Fruit fly (Drosophila melanogaster) whole organism, embryonic: ENCODE data around the gene wge.
A peak's percentile ranks its signal among the peaks of the same experiment; 100 is the strongest.

ENCODE experiments used
- Aef1 ChIP-seq: fragments of 200-800 bp; sonication (Bioruptor generic); IDR thresholded peaks from 3 replicates; pipeline ENCODE4 v1.3.6; 2022; ENCODE audit warnings: missing biosample characterization, missing genetic modification characterization
- CG1024 ChIP-seq: fragments of 200-800 bp; sonication (Bioruptor generic); IDR thresholded peaks from 2 replicates; pipeline ENCODE4 v1.3.6; 2022; ENCODE audit warnings: missing biosample characterization, missing genetic modification characterization
- CG10979 ChIP-seq: fragments of 200-800 bp; sonication (Bioruptor generic); optimal IDR thresholded peaks from 2 replicates; lab custom pipeline; 2018; ENCODE audit warnings: missing biosample characterization, mild to moderate bottlenecking, missing genetic modification characterization, moderate library complexity
- CG14014 ChIP-seq: fragments of 200-800 bp; sonication (Bioruptor generic); IDR thresholded peaks from 2 replicates; pipeline ENCODE4 v1.3.6; 2022; ENCODE audit warnings: missing biosample characterization, missing genetic modification characterization
- CG14050 ChIP-seq: fragments of 200-800 bp; sonication (Bioruptor generic); IDR thresholded peaks from 3 replicates; pipeline ENCODE4 v1.3.6; 2022; ENCODE audit warnings: missing biosample characterization, missing genetic modification characterization
- CG14965 ChIP-seq: fragments of 200-800 bp; sonication (Bioruptor generic); optimal IDR thresholded peaks from 2 replicates; lab custom pipeline; 2016; ENCODE audit warnings: missing biosample characterization, missing genetic modification characterization, borderline replicate concordance
- CG15696 ChIP-seq: fragments of 200-800 bp; sonication (Bioruptor generic); optimal IDR thresholded peaks from 2 replicates; lab custom pipeline; 2019; ENCODE audit warnings: missing biosample characterization, mild to moderate bottlenecking, missing genetic modification characterization, moderate library complexity
- CG16863 ChIP-seq: fragments of 200-800 bp; sonication (Bioruptor generic); optimal IDR thresholded peaks from 3 replicates; lab custom pipeline; 2016; ENCODE audit warnings: missing biosample characterization, missing genetic modification characterization
- CG1792 ChIP-seq: fragments of 200-800 bp; sonication (Bioruptor generic); optimal IDR thresholded peaks from 2 replicates; lab custom pipeline; 2016; ENCODE audit warnings: missing biosample characterization, missing genetic modification characterization
- CG18262 ChIP-seq: fragments of 200-800 bp; optimal IDR thresholded peaks from 3 replicates; lab custom pipeline; 2019; ENCODE audit warnings: missing biosample characterization, mild to moderate bottlenecking, missing genetic modification characterization, moderate library complexity
- CG18619 ChIP-seq: fragments of 200-800 bp; sonication (Bioruptor generic); optimal IDR thresholded peaks from 3 replicates; lab custom pipeline; 2017; ENCODE audit warnings: missing biosample characterization, mild to moderate bottlenecking, missing genetic modification characterization
- CG31441 ChIP-seq: fragments of 200-800 bp; sonication (Bioruptor generic); IDR thresholded peaks from 2 replicates; pipeline ENCODE4 v1.3.6; 2022; ENCODE audit warnings: missing biosample characterization, missing genetic modification characterization
- CG3281 ChIP-seq: fragments of 200-800 bp; sonication (Bioruptor generic); optimal IDR thresholded peaks from 3 replicates; lab custom pipeline; 2017; ENCODE audit warnings: missing biosample characterization, mild to moderate bottlenecking, missing genetic modification characterization
- CG42726 ChIP-seq: fragments of 200-800 bp; sonication (Bioruptor generic); IDR thresholded peaks from 2 replicates; pipeline ENCODE4 v1.3.6; 2022; ENCODE audit warnings: missing biosample characterization, missing genetic modification characterization; ENCODE audit not compliant: partially characterized antibody
- CG4328 ChIP-seq: fragments of 200-800 bp; sonication (Bioruptor generic); optimal IDR thresholded peaks from 3 replicates; lab custom pipeline; 2017; ENCODE audit warnings: missing biosample characterization, missing genetic modification reagents, missing genetic modification characterization
- CG4424 ChIP-seq: fragments of 200-800 bp; sonication (Bioruptor generic); optimal IDR thresholded peaks from 3 replicates; lab custom pipeline; 2016; ENCODE audit warnings: missing biosample characterization, missing genetic modification characterization
- CG7839 ChIP-seq: fragments of 200-800 bp; sonication (Bioruptor generic); optimal IDR thresholded peaks from 3 replicates; lab custom pipeline; 2018; ENCODE audit warnings: missing biosample characterization, mild to moderate bottlenecking, missing genetic modification characterization, moderate library complexity
- CG7987 ChIP-seq: fragments of 200-800 bp; sonication (Bioruptor generic); optimal IDR thresholded peaks from 2 replicates; lab custom pipeline; 2018; ENCODE audit warnings: missing biosample characterization, mild to moderate bottlenecking, missing genetic modification characterization, moderate library complexity
- CG8478 ChIP-seq: fragments of >200 bp; optimal IDR thresholded peaks from 2 replicates; lab custom pipeline; 2018
- CG9797 ChIP-seq: fragments of 200-800 bp; sonication (Bioruptor generic); optimal IDR thresholded peaks from 3 replicates; lab custom pipeline; 2018; ENCODE audit warnings: missing biosample characterization, mild to moderate bottlenecking, missing genetic modification characterization
- D19B ChIP-seq: fragments of 200-800 bp; sonication (Bioruptor generic); optimal IDR thresholded peaks from 2 replicates; lab custom pipeline; 2017; ENCODE audit warnings: missing biosample characterization, mild to moderate bottlenecking, missing genetic modification characterization
- Dip2 ChIP-seq: fragments of 200-800 bp; sonication (Bioruptor generic); IDR thresholded peaks from 2 replicates; pipeline ENCODE4 v1.3.6; 2022; ENCODE audit warnings: missing biosample characterization, missing genetic modification characterization
- Dll ChIP-seq: fragments of 200-800 bp; sonication (Bioruptor generic); IDR thresholded peaks from 4 replicates; pipeline ENCODE4 v1.3.6; 2022; ENCODE audit warnings: missing biosample characterization, missing genetic modification characterization; ENCODE audit not compliant: partially characterized antibody
- Dref ChIP-seq: fragments of 200-800 bp; sonication (Bioruptor generic); IDR thresholded peaks from 2 replicates; pipeline ENCODE4 v1.3.6; 2022; ENCODE audit warnings: missing biosample characterization, missing genetic modification characterization
- E2f1 ChIP-seq: fragments of 200-800 bp; sonication (Bioruptor generic); IDR thresholded peaks from 2 replicates; pipeline ENCODE4 v1.3.6; 2022; ENCODE audit warnings: missing biosample characterization, missing genetic modification characterization
- Elba2 ChIP-seq: fragments of 200-800 bp; sonication (Bioruptor generic); optimal IDR thresholded peaks from 3 replicates; lab custom pipeline; 2016; ENCODE audit warnings: missing biosample characterization, missing genetic modification characterization
- Fer3 ChIP-seq: fragments of 200-800 bp; sonication (Bioruptor generic); optimal IDR thresholded peaks from 2 replicates; lab custom pipeline; 2018; ENCODE audit warnings: missing biosample characterization, mild to moderate bottlenecking, missing genetic modification characterization, moderate library complexity
- HmgZ ChIP-seq: fragments of 200-800 bp; sonication (Bioruptor generic); optimal IDR thresholded peaks from 2 replicates; lab custom pipeline; 2018; ENCODE audit warnings: missing biosample characterization, mild to moderate bottlenecking, missing genetic modification characterization
- Hmx ChIP-seq: fragments of 200-800 bp; sonication (Bioruptor generic); optimal IDR thresholded peaks from 2 replicates; lab custom pipeline; 2016; ENCODE audit warnings: missing biosample characterization, missing genetic modification characterization
- Hr3 ChIP-seq: fragments of 200-800 bp; sonication (Bioruptor generic); optimal IDR thresholded peaks from 3 replicates; lab custom pipeline; 2016; ENCODE audit warnings: missing biosample characterization, missing genetic modification characterization
- Hr78 ChIP-seq, 2 experiments: fragments of 200-800 bp in 1 of 2; fragments of >200 bp in 1 of 2; sonication (Bioruptor generic) in 1 of 2; optimal IDR thresholded peaks; 2 replicates each; lab custom pipeline; 2017 to 2019; ENCODE audit warnings: missing biosample characterization in 2 of 2, missing genetic modification characterization in 2 of 2, mild to moderate bottlenecking in 1 of 2, moderate library complexity in 1 of 2
- MESR4 ChIP-seq: fragments of 200-800 bp; sonication (Bioruptor generic); optimal IDR thresholded peaks from 2 replicates; lab custom pipeline; 2018; ENCODE audit warnings: missing biosample characterization, mild to moderate bottlenecking, missing genetic modification characterization, moderate library complexity
- NC2α ChIP-seq: fragments of 200-800 bp; sonication (Bioruptor generic); optimal IDR thresholded peaks from 2 replicates; lab custom pipeline; 2016; ENCODE audit warnings: missing biosample characterization, missing genetic modification characterization
- NK7.1 ChIP-seq: fragments of 200-800 bp; sonication (Bioruptor generic); optimal IDR thresholded peaks from 3 replicates; lab custom pipeline; 2016; ENCODE audit warnings: missing biosample characterization, missing genetic modification characterization
- Oli ChIP-seq: fragments of 200-800 bp; sonication (Bioruptor generic); optimal IDR thresholded peaks from 2 replicates; lab custom pipeline; 2018; ENCODE audit warnings: missing biosample characterization, mild to moderate bottlenecking, missing genetic modification characterization, moderate library complexity
- Xbp1 ChIP-seq: fragments of 200-800 bp; sonication (Bioruptor generic); optimal IDR thresholded peaks from 3 replicates; lab custom pipeline; 2016; ENCODE audit warnings: missing biosample characterization, mild to moderate bottlenecking, missing genetic modification characterization
- bcd ChIP-seq: fragments of 200-800 bp; sonication (Bioruptor generic); optimal IDR thresholded peaks from 2 replicates; lab custom pipeline; 2017; ENCODE audit warnings: missing biosample characterization, mild to moderate bottlenecking, missing genetic modification characterization
- bsh ChIP-seq, 2 experiments: fragments of 200-800 bp; sonication (Bioruptor generic); optimal IDR thresholded peaks; 2 replicates each; lab custom pipeline; 2017 to 2018; ENCODE audit warnings: mild to moderate bottlenecking in 2 of 2, missing biosample characterization in 2 of 2, missing genetic modification characterization in 2 of 2, moderate library complexity in 1 of 2
- chinmo ChIP-seq: fragments of 200-800 bp; sonication (Bioruptor generic); IDR thresholded peaks from 4 replicates; pipeline ENCODE4 v1.3.6; 2022; ENCODE audit warnings: missing biosample characterization, missing genetic modification characterization; ENCODE audit not compliant: partially characterized antibody
- crc ChIP-seq: fragments of 200-800 bp; sonication (Bioruptor generic); optimal IDR thresholded peaks from 2 replicates; lab custom pipeline; 2016; ENCODE audit warnings: missing biosample characterization, missing genetic modification characterization
- dm ChIP-seq: fragments of 200-800 bp; sonication (Bioruptor generic); optimal IDR thresholded peaks from 3 replicates; lab custom pipeline; 2016; ENCODE audit warnings: missing biosample characterization, missing genetic modification characterization
- fd3F ChIP-seq: fragments of 200-800 bp; sonication (Bioruptor generic); optimal IDR thresholded peaks from 2 replicates; lab custom pipeline; 2018; ENCODE audit warnings: missing biosample characterization, mild to moderate bottlenecking, missing genetic modification characterization, moderate library complexity
- gt ChIP-seq: fragments of 200-800 bp; sonication (Bioruptor generic); IDR thresholded peaks from 2 replicates; pipeline ENCODE4 v1.3.6; 2022; ENCODE audit warnings: missing biosample characterization, missing genetic modification characterization
- jumu ChIP-seq: fragments of 200-800 bp; sonication (Bioruptor generic); optimal IDR thresholded peaks from 3 replicates; lab custom pipeline; 2016; ENCODE audit warnings: missing biosample characterization, missing genetic modification characterization
- mam ChIP-seq: fragments of 200-800 bp; sonication (Bioruptor generic); optimal IDR thresholded peaks from 3 replicates; lab custom pipeline; 2016; ENCODE audit warnings: missing biosample characterization, missing genetic modification characterization
- otp ChIP-seq: fragments of 200-800 bp; sonication (Bioruptor generic); IDR thresholded peaks from 3 replicates; pipeline ENCODE4, ENCODE4 v1.3.6; 2022; ENCODE audit warnings: missing biosample characterization, missing genetic modification characterization
- pum ChIP-seq: fragments of 200-800 bp; sonication (Bioruptor generic); optimal IDR thresholded peaks from 2 replicates; lab custom pipeline; 2016; ENCODE audit warnings: missing biosample characterization, missing genetic modification characterization
- pzg ChIP-seq: fragments of 200-800 bp; sonication (Bioruptor generic); optimal IDR thresholded peaks from 3 replicates; lab custom pipeline; 2018; ENCODE audit warnings: missing biosample characterization, mild to moderate bottlenecking, missing genetic modification characterization, moderate library complexity
- sna ChIP-seq: fragments of 200-800 bp; sonication (Bioruptor generic); IDR thresholded peaks from 2 replicates; pipeline ENCODE4 v1.3.6; 2022; ENCODE audit warnings: missing biosample characterization, missing genetic modification characterization; ENCODE audit not compliant: partially characterized antibody
- tap ChIP-seq: fragments of 200-800 bp; optimal IDR thresholded peaks from 3 replicates; lab custom pipeline; 2019; ENCODE audit warnings: missing biosample characterization, mild to moderate bottlenecking, missing genetic modification characterization, moderate library complexity
- tgo ChIP-seq: fragments of 200-800 bp; sonication (Bioruptor generic); IDR thresholded peaks from 3 replicates; pipeline ENCODE4 v1.3.6; 2022; ENCODE audit warnings: missing biosample characterization, missing genetic modification characterization

The wge gene

DNA sequence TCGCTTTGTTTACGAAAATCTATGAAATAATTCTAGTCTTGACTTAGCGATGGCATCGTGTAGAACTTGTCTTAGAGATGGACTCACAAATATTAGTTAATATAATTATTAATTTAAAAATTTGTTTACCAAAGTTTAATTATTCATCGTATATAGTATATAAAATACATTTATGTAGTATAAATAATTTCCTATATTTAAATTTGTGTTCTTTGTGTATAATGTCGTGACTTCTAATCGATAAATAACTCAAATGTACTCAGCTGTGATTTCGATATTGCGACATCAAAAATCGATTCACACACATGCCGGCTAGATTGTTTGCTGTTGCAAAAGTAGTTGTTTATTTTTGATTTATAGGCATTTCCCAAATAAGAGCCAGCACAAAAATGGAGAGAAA is 30.6 kb downstream of the wge start, which contains the start of the genes wfs1 and Nup133 (continued):
- TF ChIP-seq CG16863 (GFP tag; lab: Kevin White, UChicago), result peak; percentile 21
- TF ChIP-seq Hr3, result peak; percentile 80
- TF ChIP-seq CG31441 (GFP tag; lab: Robert Waterston, UW), result peak; percentile 97
- no peak for TF ChIP-seq crc (GFP tag; lab: Kevin White, UChicago)
- TF ChIP-seq D19B, result no peak
- no peak for TF ChIP-seq CG9797 (GFP tag; lab: Kevin White, UChicago)
- no peak for TF ChIP-seq NK7.1 (GFP tag; lab: Kevin White, UChicago)
- TF ChIP-seq gt (GFP tag; lab: Robert Waterston, UW), result no peak
- peak; percentile 83 for TF ChIP-seq CG10979
- TF ChIP-seq CG42726, result no peak
- peak; percentile 97 for TF ChIP-seq Dll (GFP tag; lab: Robert Waterston, UW)
- TF ChIP-seq MESR4 (GFP tag; lab: Kevin White, UChicago), result no peak
- TF ChIP-seq CG8478 (lab: Kevin White, UChicago), result no peak
- TF ChIP-seq Oli, result peak; percentile 66
- TF ChIP-seq fd3F, result peak; percentile 74
- no peak for TF ChIP-seq otp
- TF ChIP-seq CG15696 (tag; lab: Kevin White, UChicago), result peak; percentile 92
- TF ChIP-seq CG14014 (GFP tag; lab: Robert Waterston, UW), result peak; percentile 79
- TF ChIP-seq CG14050, result peak; percentile 46; the same call in 1 of the 3 replicates
- TF ChIP-seq CG3281 (GFP tag; lab: Kevin White, UChicago), result no peak
- no peak; the same call in 1 of the 2 replicates for TF ChIP-seq CG1024 (GFP tag; lab: Robert Waterston, UW)
- peak; percentile 81 for TF ChIP-seq Fer3 (tag; lab: Kevin White, UChicago)
- TF ChIP-seq, all 482 proteins: peak for 234

DNA sequence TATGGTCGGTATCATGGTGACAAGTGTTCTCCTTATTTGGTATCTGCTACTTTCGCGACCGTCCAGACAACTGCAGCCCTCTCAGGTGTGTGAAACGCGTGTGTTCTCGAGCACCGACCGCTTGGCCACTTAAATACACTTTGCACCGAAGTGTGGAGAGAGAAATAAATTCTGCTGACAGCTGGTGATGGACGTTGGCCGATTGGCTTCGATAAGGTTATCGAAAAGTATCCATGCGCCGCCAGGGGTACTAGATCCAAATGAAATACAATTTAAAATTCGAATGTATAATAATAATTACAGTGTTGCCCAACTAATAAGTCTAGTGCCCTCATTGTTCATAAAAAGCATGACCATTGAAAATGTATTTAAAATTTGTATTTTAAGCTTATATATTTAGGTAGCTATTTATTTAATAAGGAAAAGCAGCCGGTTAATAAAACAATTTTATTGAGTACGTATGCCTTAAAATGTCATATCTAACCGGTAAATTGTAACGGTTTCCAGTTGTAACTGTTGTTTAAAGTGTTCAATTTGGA is 34.5 kb downstream of the wge start, which contains the start of the genes Gclm and CG17625:
Gene Gclm (minus strand): TSS at position 175 of the 539 bp plus-strand sequence.
Gene CG17625 (plus strand): TSS at position 514 of the 539 bp plus-strand sequence.
- TF ChIP-seq CG7987 (GFP tag; lab: Kevin White, UChicago), result peak; percentile 38
- TF ChIP-seq CG7839 (tag; lab: Kevin White, UChicago), result peak; percentile 53
- TF ChIP-seq CG4328 (GFP tag; lab: Kevin White, UChicago), result peak; percentile 55
- TF ChIP-seq Xbp1 (GFP tag; lab: Kevin White, UChicago), result peak; percentile 62
- TF ChIP-seq tgo, result peak; percentile 50
- peak; percentile 57 for TF ChIP-seq E2f1 (GFP tag; lab: Robert Waterston, UW)
- TF ChIP-seq CG14965 (GFP tag; lab: Kevin White, UChicago), result no peak
- peak; percentile 69; the same call in 1 of the 2 replicates for TF ChIP-seq sna (GFP tag; lab: Robert Waterston, UW)
- TF ChIP-seq CG18619 (GFP tag; lab: Kevin White, UChicago), result peak; percentile 45
- TF ChIP-seq tap (tag; lab: Kevin White, UChicago), result peak; percentile 53
- TF ChIP-seq Aef1 (GFP tag; lab: Robert Waterston, UW), result peak; percentile 41
- peak; percentile 3 for TF ChIP-seq jumu (GFP tag; lab: Kevin White, UChicago)
- peak; percentile 95 for TF ChIP-seq Dref (GFP tag; lab: Robert Waterston, UW)
- TF ChIP-seq bcd, result peak; percentile 4
- TF ChIP-seq Elba2 (GFP tag; lab: Kevin White, UChicago), result no peak
- no peak for TF ChIP-seq pum (GFP tag; lab: Kevin White, UChicago)
- TF ChIP-seq chinmo (GFP tag; lab: Robert Waterston, UW), result peak; percentile 79; the same call in 1 of the 4 replicates
- peak; percentile 48 for TF ChIP-seq CG18262 (tag; lab: Kevin White, UChicago)
- no peak for TF ChIP-seq NC2α (GFP tag; lab: Kevin White, UChicago)
- TF ChIP-seq Hmx (GFP tag; lab: Kevin White, UChicago), result no peak
- peak; percentile 46 to 55 for TF ChIP-seq bsh (GFP tag; optimal IDR thresholded peaks at IDR 0.05; lab: Kevin White, UChicago)
- no peak for TF ChIP-seq Hr78 (GFP tag; optimal IDR thresholded peaks at IDR 0.05; lab: Kevin White, UChicago)
- peak; percentile 73 for TF ChIP-seq dm
- peak; percentile 46 for TF ChIP-seq mam (GFP tag; lab: Kevin White, UChicago)
- TF ChIP-seq HmgZ, result peak; percentile 66
- no peak for TF ChIP-seq Dip2 (GFP tag; lab: Robert Waterston, UW)
- no peak for TF ChIP-seq CG1792 (GFP tag; lab: Kevin White, UChicago)
- peak; percentile 82 for TF ChIP-seq pzg
- TF ChIP-seq CG4424 (GFP tag; lab: Kevin White, UChicago), result peak; percentile 41
